Fruit fly (Drosophila melanogaster): Measurements from ENCODE around the gene CG17075.

CG17075 gene

dm6 chr2L:298285-298644 lies 31.0 kb upstream of the CG17075 start (continued):
- no peak for TF ChIP-seq salm (tag; optimal IDR thresholded peaks at IDR 0.05)
- TF ChIP-seq Hey (tag; optimal IDR thresholded peaks at IDR 0.05): no peak
- no peak for TF ChIP-seq CG15269 (tag; optimal IDR thresholded peaks at IDR 0.05)
- TF ChIP-seq CG1832 (GFP tag; optimal IDR thresholded peaks at IDR 0.05): peak; percentile 91
- TF ChIP-seq fd96Cb (tag; optimal IDR thresholded peaks at IDR 0.05): no peak
- no peak for TF ChIP-seq tgo (GFP tag; IDR thresholded peaks at IDR 0.05)
- TF ChIP-seq CG2120 (GFP tag; optimal IDR thresholded peaks at IDR 0.05): no peak
- no peak for TF ChIP-seq pnt (GFP tag; optimal IDR thresholded peaks at IDR 0.05)
- TF ChIP-seq grn (GFP tag; optimal IDR thresholded peaks at IDR 0.05): no peak
- TF ChIP-seq Hr39 (optimal IDR thresholded peaks at IDR 0.05): no peak
- TF ChIP-seq CG16779 (GFP tag; IDR thresholded peaks at IDR 0.05): no peak
- no peak for TF ChIP-seq fd102C (GFP tag; optimal IDR thresholded peaks at IDR 0.05)
- TF ChIP-seq tup (GFP tag; optimal IDR thresholded peaks at IDR 0.05): no peak
- no peak for TF ChIP-seq CG32767 (GFP tag; IDR thresholded peaks at IDR 0.05)
- TF ChIP-seq CG17568 (GFP tag; optimal IDR thresholded peaks at IDR 0.05): no peak
- peak; percentile 86 for TF ChIP-seq CG9727 (GFP tag; optimal IDR thresholded peaks at IDR 0.05)
- no peak for TF ChIP-seq pan (optimal IDR thresholded peaks at IDR 0.05)
- TF ChIP-seq pan (GFP tag; optimal IDR thresholded peaks at IDR 0.05 in 1 of 2, IDR thresholded peaks at IDR 0.05 in 1 of 2): no peak
- no peak for TF ChIP-seq amos (GFP tag; IDR thresholded peaks at IDR 0.05; ENCODE audit: partially characterized antibody)
- TF ChIP-seq CG12391 (tag; optimal IDR thresholded peaks at IDR 0.05): no peak
- TF ChIP-seq Camta (GFP tag; optimal IDR thresholded peaks at IDR 0.05): no peak
- TF ChIP-seq gem (tag; optimal IDR thresholded peaks at IDR 0.05): no peak
- no peak for TF ChIP-seq CG7963 (GFP tag; IDR thresholded peaks at IDR 0.05; ENCODE audit: partially characterized antibody)
- no peak for TF ChIP-seq CG6683 (GFP tag; optimal IDR thresholded peaks at IDR 0.05)
- no peak for TF ChIP-seq Dref (GFP tag; IDR thresholded peaks at IDR 0.05)
- no peak for TF ChIP-seq klu (GFP tag; IDR thresholded peaks at IDR 0.05)
- no peak for TF ChIP-seq Rx (GFP tag; IDR thresholded peaks at IDR 0.05)
- no peak for TF ChIP-seq CG13624 (GFP tag; optimal IDR thresholded peaks at IDR 0.05)
- no peak for TF ChIP-seq CHES-1-like (GFP tag; optimal IDR thresholded peaks at IDR 0.05)
- no peak for TF ChIP-seq GATAe (GFP tag; conservative IDR thresholded peaks at IDR 0.05)
- no peak for TF ChIP-seq sqz (GFP tag; optimal IDR thresholded peaks at IDR 0.05)
- TF ChIP-seq lilli (GFP tag; optimal IDR thresholded peaks at IDR 0.05): no peak
- no peak for TF ChIP-seq yki (optimal IDR thresholded peaks at IDR 0.05)
- no peak for TF ChIP-seq luna (GFP tag; optimal IDR thresholded peaks at IDR 0.05)
- no peak for TF ChIP-seq CG4730 (GFP tag; IDR thresholded peaks at IDR 0.05)
- no peak for TF ChIP-seq CG33213 (GFP tag; optimal IDR thresholded peaks at IDR 0.05)
- no peak for TF ChIP-seq CG9932 (GFP tag; IDR thresholded peaks at IDR 0.05)
- TF ChIP-seq chn (GFP tag; optimal IDR thresholded peaks at IDR 0.05): no peak
- TF ChIP-seq CG8478 (optimal IDR thresholded peaks at IDR 0.05): no peak
- TF ChIP-seq CG3838 (GFP tag; optimal IDR thresholded peaks at IDR 0.05): no peak
- no peak for TF ChIP-seq run (tag; optimal IDR thresholded peaks at IDR 0.05)
- TF ChIP-seq Ets65A (GFP tag): no peak
- no peak for TF ChIP-seq Hr3 (GFP tag; optimal IDR thresholded peaks at IDR 0.05)
- no peak for TF ChIP-seq CG7745 (tag; optimal IDR thresholded peaks at IDR 0.05)
- no peak for TF ChIP-seq hth (optimal IDR thresholded peaks at IDR 0.05)
- no peak for TF ChIP-seq bsh (GFP tag; optimal IDR thresholded peaks at IDR 0.05)
- peak; percentile 4 for TF ChIP-seq CG3281 (GFP tag; optimal IDR thresholded peaks at IDR 0.05)
- TF ChIP-seq mirr (GFP tag; optimal IDR thresholded peaks at IDR 0.05): no peak
- TF ChIP-seq tin (GFP tag; optimal IDR thresholded peaks at IDR 0.05): no peak
- no peak for TF ChIP-seq CG6791 (GFP tag; IDR thresholded peaks at IDR 0.05; ENCODE audit: partially characterized antibody)
- peak; percentile 54; the same call in 1 of the 3 replicates for TF ChIP-seq zfh1 (GFP tag; IDR thresholded peaks at IDR 0.05)
- TF ChIP-seq CG2712 (tag; optimal IDR thresholded peaks at IDR 0.05): no peak
- TF ChIP-seq MTF-1 (GFP tag; optimal IDR thresholded peaks at IDR 0.05; ENCODE audit: borderline replicate concordance): peak; percentile 13
- peak in 1 of 2 experiments; percentile 33 for TF ChIP-seq Pdp1 (GFP tag; optimal IDR thresholded peaks at IDR 0.05)
